Fruit fly (Drosophila melanogaster): ENCODE results near the gene Proc.

- no peak for TF ChIP-seq CHES-1-like (GFP tag; optimal IDR thresholded peaks at IDR 0.05)
- no peak for TF ChIP-seq pan (optimal IDR thresholded peaks at IDR 0.05)
- no peak for TF ChIP-seq pan (GFP tag; optimal IDR thresholded peaks at IDR 0.05 in 1 of 2, IDR thresholded peaks at IDR 0.05 in 1 of 2)
These were observed 1.4 kb upstream of the Proc start for dm6 chr2L:7872680-7873079.

Data from whole organism, embryonic.